Fruit fly (Drosophila melanogaster): ENCODE results near the gene CG6656.
A peak's percentile ranks its signal among the peaks of the same experiment; 100 is the strongest.

Gene CG6656

dm6 chr3R:21895961-21896875, 21.1 kb downstream of the CG6656 start (continued):
- TF ChIP-seq CG8119 (GFP tag; IDR thresholded peaks at IDR 0.05) (no peak), Hr39 (GFP tag; optimal IDR thresholded peaks at IDR 0.05) (peak; percentile 47), topi (GFP tag; optimal IDR thresholded peaks at IDR 0.05) (peak; percentile 55), lz (GFP tag; optimal IDR thresholded peaks at IDR 0.05) (peak; percentile 54), CG11294 (GFP tag; IDR thresholded peaks at IDR 0.05) (no peak), Sox102F (GFP tag; optimal IDR thresholded peaks at IDR 0.05) (no peak), CG8319 (GFP tag; optimal IDR thresholded peaks at IDR 0.05) (peak; percentile 33), CG16779 (tag; optimal IDR thresholded peaks at IDR 0.05) (peak; percentile 3), CG32006 (GFP tag; optimal IDR thresholded peaks at IDR 0.05) (peak; percentile 43), pdm3 (GFP tag; optimal IDR thresholded peaks at IDR 0.05) (peak; percentile 44), CG3919 (GFP tag; optimal IDR thresholded peaks at IDR 0.05) (peak; percentile 20), CG11762 (GFP tag; optimal IDR thresholded peaks at IDR 0.05; ENCODE audit: insufficient read depth) (peak; percentile 8), fkh (GFP tag; optimal IDR thresholded peaks at IDR 0.05) (no peak), CG6854 (GFP tag; optimal IDR thresholded peaks at IDR 0.05) (peak; percentile 78)

- TF ChIP-seq CG6854 (GFP tag; optimal IDR thresholded peaks at IDR 0.05) (peak; percentile 80), CG11294 (GFP tag; IDR thresholded peaks at IDR 0.05) (peak; percentile 91), Sox102F (GFP tag; optimal IDR thresholded peaks at IDR 0.05) (peak; percentile 90), CG3919 (GFP tag; optimal IDR thresholded peaks at IDR 0.05) (peak; percentile 97), CG4318 (GFP tag; optimal IDR thresholded peaks at IDR 0.05) (peak; percentile 91), CG7368 (GFP tag; optimal IDR thresholded peaks at IDR 0.05) (peak; percentile 88), fd59A (GFP tag; optimal IDR thresholded peaks at IDR 0.05) (peak; percentile 94), CG1621 (tag; optimal IDR thresholded peaks at IDR 0.05) (peak; percentile 96), acj6 (GFP tag; optimal IDR thresholded peaks at IDR 0.05) (peak; percentile 96), CG16779 (tag; optimal IDR thresholded peaks at IDR 0.05) (peak; percentile 90), lz (GFP tag; optimal IDR thresholded peaks at IDR 0.05) (peak; percentile 90), net (GFP tag; optimal IDR thresholded peaks at IDR 0.05) (peak; percentile 92), Ets21C (GFP tag; optimal IDR thresholded peaks at IDR 0.05) (peak; percentile 80), Ets96B (tag; optimal IDR thresholded peaks at IDR 0.05) (peak; percentile 95), dsx (GFP tag; optimal IDR thresholded peaks at IDR 0.05; ENCODE audit: poor library complexity, severe bottlenecking) (peak; percentile 96), CG6163 (GFP tag; IDR thresholded peaks at IDR 0.05) (peak; percentile 98), ss (GFP tag; optimal IDR thresholded peaks at IDR 0.05) (peak; percentile 95 to 97), Hr4 (GFP tag; optimal IDR thresholded peaks at IDR 0.05) (peak; percentile 94), CG8119 (GFP tag; IDR thresholded peaks at IDR 0.05) (peak; percentile 97), Eip78C (GFP tag) (peak; percentile 98), achi (GFP tag; optimal IDR thresholded peaks at IDR 0.05) (peak; percentile 95), Sox14 (GFP tag; optimal IDR thresholded peaks at IDR 0.05) (peak; percentile 95), CG34406 (GFP tag; optimal IDR thresholded peaks at IDR 0.05) (peak; percentile 87), salr (GFP tag; optimal IDR thresholded peaks at IDR 0.05) (peak; percentile 93), Met (GFP tag; optimal IDR thresholded peaks at IDR 0.05) (peak; percentile 90), CG11902 (GFP tag; optimal IDR thresholded peaks at IDR 0.05) (peak; percentile 81), topi (GFP tag; optimal IDR thresholded peaks at IDR 0.05) (peak; percentile 88), cyc (GFP tag; optimal IDR thresholded peaks at IDR 0.05) (peak; percentile 85), Eip75B (GFP tag; optimal IDR thresholded peaks at IDR 0.05) (peak; percentile 95), Eip93F (GFP tag; optimal IDR thresholded peaks at IDR 0.05) (peak; percentile 80), Lpt (GFP tag; optimal IDR thresholded peaks at IDR 0.05) (peak; percentile 93), Smox (GFP tag; optimal IDR thresholded peaks at IDR 0.05) (peak; percentile 87), CG6792 (GFP tag; optimal IDR thresholded peaks at IDR 0.05) (peak; percentile 93), CG10669 (GFP tag; optimal IDR thresholded peaks at IDR 0.05) (peak; percentile 92), Hr39 (GFP tag; optimal IDR thresholded peaks at IDR 0.05) (peak; percentile 87), pdm3 (GFP tag; optimal IDR thresholded peaks at IDR 0.05) (peak; percentile 94), fkh (GFP tag; optimal IDR thresholded peaks at IDR 0.05) (no peak), CG6276 (GFP tag; optimal IDR thresholded peaks at IDR 0.05) (peak; percentile 93), eg (GFP tag; IDR thresholded peaks at IDR 0.05) (peak; percentile 96), esn (GFP tag; optimal IDR thresholded peaks at IDR 0.05) (peak; percentile 91), CG8319 (GFP tag; optimal IDR thresholded peaks at IDR 0.05) (peak; percentile 82), vri (GFP tag; optimal IDR thresholded peaks at IDR 0.05) (peak; percentile 73), svp (GFP tag) (peak; percentile 94), CG8632 (GFP tag; optimal IDR thresholded peaks at IDR 0.05) (peak; percentile 84)
Observed at dm6 chr3R:21897565-21897964, 22.5 kb downstream of the CG6656 start.
